Fruit fly (Drosophila melanogaster) whole organism, prepupa: Measurements from ENCODE around the gene bmm.

Source experiments
- Blimp-1 ChIP-seq: fragments of 200-800 bp; sonication (Bioruptor generic); optimal IDR thresholded peaks from 3 replicates; lab custom pipeline; 2017; ENCODE audit warnings: missing biosample characterization, missing genetic modification characterization, mild to moderate bottlenecking, moderate library complexity, missing genetic modification reagents
- CG10669 ChIP-seq: fragments of 200-800 bp; sonication (Bioruptor generic); optimal IDR thresholded peaks from 3 replicates; lab custom pipeline; 2018; ENCODE audit warnings: missing biosample characterization, mild to moderate bottlenecking, missing genetic modification characterization, moderate library complexity
- CG11294 ChIP-seq: fragments of 200-800 bp; sonication (Bioruptor generic); IDR thresholded peaks from 2 replicates; pipeline ENCODE4 v1.3.6; 2022; ENCODE audit warnings: missing biosample characterization, missing genetic modification characterization
- CG11762 ChIP-seq: fragments of 200-800 bp; sonication (Bioruptor generic); optimal IDR thresholded peaks from 3 replicates; lab custom pipeline; 2016; ENCODE audit warnings: missing biosample characterization, missing genetic modification characterization; ENCODE audit not compliant: insufficient read depth
- CG11902 ChIP-seq: fragments of 200-800 bp; sonication (Bioruptor generic); optimal IDR thresholded peaks from 3 replicates; lab custom pipeline; 2016; ENCODE audit warnings: missing biosample characterization, missing genetic modification characterization
- CG15336 ChIP-seq: fragments of 200-800 bp; sonication (Bioruptor generic); IDR thresholded peaks from 2 replicates; pipeline ENCODE4 v1.3.6; 2022; ENCODE audit warnings: missing biosample characterization, missing genetic modification characterization
- CG1621 ChIP-seq: fragments of 200-800 bp; sonication (Bioruptor generic); optimal IDR thresholded peaks from 3 replicates; lab custom pipeline; 2018; ENCODE audit warnings: missing biosample characterization, mild to moderate bottlenecking, missing genetic modification characterization
- CG16779 ChIP-seq: fragments of 200-800 bp; sonication (Bioruptor generic); optimal IDR thresholded peaks from 3 replicates; lab custom pipeline; 2017; ENCODE audit warnings: missing biosample characterization, mild to moderate bottlenecking, missing genetic modification characterization
- CG3032 ChIP-seq: fragments of 200-800 bp; optimal IDR thresholded peaks from 2 replicates; lab custom pipeline; 2019; ENCODE audit warnings: missing biosample characterization, mild to moderate bottlenecking, missing genetic modification characterization, moderate library complexity
- CG31627 ChIP-seq: fragments of 200-800 bp; sonication (Bioruptor generic); optimal IDR thresholded peaks from 3 replicates; lab custom pipeline; 2016; ENCODE audit warnings: missing biosample characterization, missing genetic modification characterization
- CG32006 ChIP-seq: fragments of 200-800 bp; sonication (Bioruptor generic); optimal IDR thresholded peaks from 3 replicates; lab custom pipeline; 2017; ENCODE audit warnings: missing biosample characterization, mild to moderate bottlenecking, missing genetic modification characterization
- CG34406 ChIP-seq: fragments of 200-800 bp; sonication (Bioruptor generic); optimal IDR thresholded peaks from 3 replicates; lab custom pipeline; 2016; ENCODE audit warnings: missing biosample characterization, missing genetic modification characterization
- CG4318 ChIP-seq: fragments of 200-800 bp; sonication (Bioruptor generic); optimal IDR thresholded peaks from 3 replicates; lab custom pipeline; 2017; ENCODE audit warnings: missing biosample characterization, mild to moderate bottlenecking, missing genetic modification characterization
- CG6276 ChIP-seq: fragments of 200-800 bp; sonication (Bioruptor generic); optimal IDR thresholded peaks from 2 replicates; lab custom pipeline; 2017; ENCODE audit warnings: missing biosample characterization, mild to moderate bottlenecking, missing genetic modification characterization
- CG7368 ChIP-seq: fragments of 200-800 bp; sonication (Bioruptor generic); optimal IDR thresholded peaks from 3 replicates; lab custom pipeline; 2016; ENCODE audit warnings: missing biosample characterization, missing genetic modification characterization
- CG8119 ChIP-seq: fragments of 200-800 bp; sonication (Bioruptor generic); IDR thresholded peaks from 3 replicates; pipeline ENCODE4 v1.3.6; 2022; ENCODE audit warnings: missing biosample characterization, missing genetic modification characterization
- CG8632 ChIP-seq: fragments of 200-800 bp; sonication (Bioruptor generic); optimal IDR thresholded peaks from 3 replicates; lab custom pipeline; 2016; ENCODE audit warnings: missing biosample characterization, missing genetic modification characterization
- Eip75B ChIP-seq: fragments of 200-800 bp; sonication (Bioruptor generic); optimal IDR thresholded peaks from 3 replicates; lab custom pipeline; 2016; ENCODE audit warnings: missing biosample characterization, missing genetic modification characterization
- Eip78C ChIP-seq: fragments of 200-800 bp; sonication (Bioruptor generic); peaks from one replicate; lab custom pipeline; 2016; ENCODE audit warnings: missing biosample characterization, missing genetic modification characterization
- Eip93F ChIP-seq: fragments of 200-800 bp; sonication (Bioruptor generic); optimal IDR thresholded peaks from 2 replicates; lab custom pipeline; 2016; ENCODE audit warnings: missing biosample characterization, mild to moderate bottlenecking, missing genetic modification characterization
- Ets21C ChIP-seq: fragments of 200-800 bp; sonication (Bioruptor generic); optimal IDR thresholded peaks from 3 replicates; lab custom pipeline; 2016; ENCODE audit warnings: missing biosample characterization, missing genetic modification characterization
- Ets96B ChIP-seq: fragments of 200-800 bp; optimal IDR thresholded peaks from 2 replicates; lab custom pipeline; 2019; ENCODE audit warnings: missing biosample characterization, mild to moderate bottlenecking, missing genetic modification characterization, moderate library complexity
- Hr38 ChIP-seq: sonication (Bioruptor generic); optimal IDR thresholded peaks from 2 replicates; lab custom pipeline; 2016; ENCODE audit warnings: missing biosample characterization, missing genetic modification characterization
- Hr39 ChIP-seq: fragments of 200-800 bp; sonication (Bioruptor generic); optimal IDR thresholded peaks from 2 replicates; lab custom pipeline; 2016; ENCODE audit warnings: missing biosample characterization, missing genetic modification characterization
- Met ChIP-seq: fragments of 200-800 bp; sonication (Bioruptor generic); optimal IDR thresholded peaks from 3 replicates; lab custom pipeline; 2016; ENCODE audit warnings: missing biosample characterization, missing genetic modification characterization
- OdsH ChIP-seq: fragments of 200-800 bp; sonication (Bioruptor generic); optimal IDR thresholded peaks from 3 replicates; lab custom pipeline; 2016; ENCODE audit warnings: missing biosample characterization, missing genetic modification characterization
- Smox ChIP-seq: fragments of 200-800 bp; sonication (Bioruptor generic); optimal IDR thresholded peaks from 3 replicates; lab custom pipeline; 2016; ENCODE audit warnings: missing biosample characterization, missing genetic modification characterization
- Sox102F ChIP-seq: fragments of 200-800 bp; sonication (Bioruptor generic); optimal IDR thresholded peaks from 2 replicates; lab custom pipeline; 2016; ENCODE audit warnings: missing biosample characterization, mild to moderate bottlenecking, missing genetic modification characterization
- achi ChIP-seq: fragments of 200-800 bp; sonication (Bioruptor generic); optimal IDR thresholded peaks from 3 replicates; lab custom pipeline; 2016; ENCODE audit warnings: missing biosample characterization, missing genetic modification characterization
- acj6 ChIP-seq: fragments of 200-800 bp; sonication (Bioruptor generic); optimal IDR thresholded peaks from 3 replicates; lab custom pipeline; 2016; ENCODE audit warnings: missing biosample characterization, missing genetic modification characterization
- cyc ChIP-seq: fragments of 200-800 bp; sonication (Bioruptor generic); optimal IDR thresholded peaks from 3 replicates; lab custom pipeline; 2016; ENCODE audit warnings: missing biosample characterization, missing genetic modification characterization
- dac ChIP-seq: fragments of 200-800 bp; sonication (Bioruptor generic); optimal IDR thresholded peaks from 2 replicates; lab custom pipeline; 2017; ENCODE audit warnings: missing biosample characterization, mild to moderate bottlenecking, missing genetic modification characterization
- eg ChIP-seq: fragments of 200-800 bp; sonication (Bioruptor generic); IDR thresholded peaks from 3 replicates; pipeline ENCODE4 v1.3.6; 2022; ENCODE audit warnings: missing biosample characterization, missing genetic modification characterization
- fd59A ChIP-seq: fragments of 200-800 bp; sonication (Bioruptor generic); optimal IDR thresholded peaks from 2 replicates; lab custom pipeline; 2017; ENCODE audit warnings: missing biosample characterization, mild to moderate bottlenecking, missing genetic modification characterization, missing genetic modification reagents
- fkh ChIP-seq: fragments of 200-800 bp; sonication (Bioruptor generic); optimal IDR thresholded peaks from 3 replicates; lab custom pipeline; 2017; ENCODE audit warnings: missing biosample characterization, mild to moderate bottlenecking, missing genetic modification characterization, moderate library complexity
- lz ChIP-seq: fragments of 200-800 bp; sonication (Bioruptor generic); optimal IDR thresholded peaks from 3 replicates; lab custom pipeline; 2016; ENCODE audit warnings: missing biosample characterization, missing genetic modification characterization
- net ChIP-seq: fragments of 200-800 bp; sonication (Bioruptor generic); optimal IDR thresholded peaks from 3 replicates; lab custom pipeline; 2016; ENCODE audit warnings: missing biosample characterization, missing genetic modification characterization
- pdm3 ChIP-seq: fragments of 200-800 bp; sonication (Bioruptor generic); optimal IDR thresholded peaks from 3 replicates; lab custom pipeline; 2016; ENCODE audit warnings: missing biosample characterization, missing genetic modification characterization
- salr ChIP-seq, 2 experiments: fragments of 200-800 bp; sonication (Bioruptor generic); optimal IDR thresholded peaks; 3 replicates each; lab custom pipeline; 2016 to 2018; ENCODE audit warnings: missing biosample characterization in 2 of 2, missing genetic modification characterization in 2 of 2, mild to moderate bottlenecking in 1 of 2
- spab ChIP-seq: fragments of 200-800 bp; sonication (Bioruptor generic); optimal IDR thresholded peaks from 2 replicates; lab custom pipeline; 2017; ENCODE audit warnings: missing biosample characterization, mild to moderate bottlenecking, missing genetic modification characterization, missing genetic modification reagents
- ss ChIP-seq, 2 experiments: fragments of 200-800 bp; sonication (Bioruptor generic); optimal IDR thresholded peaks; 2 replicates in 1 of 2; 3 replicates in 1 of 2; lab custom pipeline; 2017 to 2018; ENCODE audit warnings: mild to moderate bottlenecking in 2 of 2, missing biosample characterization in 2 of 2, missing genetic modification characterization in 2 of 2, moderate library complexity in 1 of 2
- svp ChIP-seq: fragments of 200-800 bp; sonication (Bioruptor generic); peaks from one replicate; lab custom pipeline; 2016; ENCODE audit warnings: missing biosample characterization, missing genetic modification characterization
- topi ChIP-seq: fragments of 200-800 bp; sonication (Bioruptor generic); optimal IDR thresholded peaks from 3 replicates; lab custom pipeline; 2016; ENCODE audit warnings: missing biosample characterization, missing genetic modification characterization
- vri ChIP-seq: fragments of 200-800 bp; sonication (Bioruptor generic); optimal IDR thresholded peaks from 3 replicates; lab custom pipeline; 2016; ENCODE audit warnings: missing biosample characterization, mild to moderate bottlenecking, missing genetic modification characterization

The bmm gene

dm6 chr3L:14755951-14756723 lies 30.1 kb downstream of the bmm start (continued):
- TF ChIP-seq pdm3: peak; percentile 89
- TF ChIP-seq CG34406: peak; percentile 81
- peak; percentile 88 for TF ChIP-seq Smox
- TF ChIP-seq Eip75B (GFP tag; lab: Kevin White, UChicago): peak; percentile 82
- peak; percentile 83 for TF ChIP-seq cyc (GFP tag; lab: Kevin White, UChicago)
- TF ChIP-seq CG10669 (GFP tag; lab: Kevin White, UChicago): peak; percentile 85
- TF ChIP-seq Ets21C (GFP tag; lab: Kevin White, UChicago): peak; percentile 85
- TF ChIP-seq fkh (GFP tag; lab: Kevin White, UChicago): no peak
- peak; percentile 82 for TF ChIP-seq dac (GFP tag; lab: Kevin White, UChicago)
- peak; percentile 84 for TF ChIP-seq net (GFP tag; lab: Kevin White, UChicago)
- peak; percentile 88 for TF ChIP-seq CG6276
- TF ChIP-seq CG32006 (GFP tag; lab: Kevin White, UChicago): peak; percentile 97
- TF ChIP-seq ss (GFP tag; optimal IDR thresholded peaks at IDR 0.05; lab: Kevin White, UChicago): peak; percentile 74 to 79
- peak; percentile 90 for TF ChIP-seq achi
- peak; percentile 85 for TF ChIP-seq CG11294 (GFP tag; lab: Robert Waterston, UW)
- TF ChIP-seq lz (GFP tag; lab: Kevin White, UChicago): peak; percentile 88
- peak; percentile 89 for TF ChIP-seq CG8119
- peak; percentile 85 for TF ChIP-seq eg (GFP tag; lab: Robert Waterston, UW)
- peak; percentile 53 for TF ChIP-seq Blimp-1 (GFP tag; lab: Kevin White, UChicago)
- peak; percentile 92 for TF ChIP-seq Met (GFP tag; lab: Kevin White, UChicago)
- TF ChIP-seq salr (GFP tag; optimal IDR thresholded peaks at IDR 0.05; lab: Kevin White, UChicago): peak; percentile 52 to 91
- TF ChIP-seq CG7368 (GFP tag; lab: Kevin White, UChicago): peak; percentile 59
- peak; percentile 59 for TF ChIP-seq CG16779 (tag; lab: Kevin White, UChicago)
- peak; percentile 76 for TF ChIP-seq CG11762 (GFP tag; lab: Kevin White, UChicago)
- TF ChIP-seq Ets96B (tag; lab: Kevin White, UChicago): peak; percentile 77
- peak; percentile 99 for TF ChIP-seq svp (GFP tag; lab: Kevin White, UChicago)
- peak; percentile 89 for TF ChIP-seq CG31627 (GFP tag; lab: Kevin White, UChicago)

- TF ChIP-seq cyc (GFP tag; lab: Kevin White, UChicago): no peak
- no peak for TF ChIP-seq spab (GFP tag; lab: Kevin White, UChicago)
- no peak for TF ChIP-seq CG7368 (GFP tag; lab: Kevin White, UChicago)
- no peak for TF ChIP-seq Sox102F (GFP tag; lab: Kevin White, UChicago)
- no peak for TF ChIP-seq Eip93F (GFP tag; lab: Kevin White, UChicago)
- TF ChIP-seq acj6: no peak
- peak; percentile 42 for TF ChIP-seq Eip75B (GFP tag; lab: Kevin White, UChicago)
- TF ChIP-seq CG10669 (GFP tag; lab: Kevin White, UChicago): no peak
- TF ChIP-seq fd59A (GFP tag; lab: Kevin White, UChicago): no peak
- TF ChIP-seq net (GFP tag; lab: Kevin White, UChicago): peak; percentile 28
- TF ChIP-seq Blimp-1 (GFP tag; lab: Kevin White, UChicago): no peak
- peak; percentile 80 for TF ChIP-seq Eip78C
- no peak for TF ChIP-seq CG1621
- TF ChIP-seq Hr38: no peak
- TF ChIP-seq svp (GFP tag; lab: Kevin White, UChicago): peak; percentile 99
- no peak for TF ChIP-seq topi (GFP tag; lab: Kevin White, UChicago)
- 0 out of 2 replicates have a peak, but pooled peaks have one; percentile 32 for TF ChIP-seq CG15336
- peak; percentile 59 for TF ChIP-seq vri (GFP tag; lab: Kevin White, UChicago)
- no peak for TF ChIP-seq CG11902 (GFP tag; lab: Kevin White, UChicago)
- TF ChIP-seq Smox: no peak
- no peak for TF ChIP-seq CG16779 (tag; lab: Kevin White, UChicago)
- no peak for TF ChIP-seq OdsH (GFP tag; lab: Kevin White, UChicago)
- no peak for TF ChIP-seq CG31627 (GFP tag; lab: Kevin White, UChicago)
- TF ChIP-seq achi: no peak
- TF ChIP-seq Hr39 (GFP tag; lab: Kevin White, UChicago): no peak
- TF ChIP-seq CG8119: peak; percentile 22; the same call in 1 of the 3 replicates
- TF ChIP-seq ss (GFP tag; optimal IDR thresholded peaks at IDR 0.05; lab: Kevin White, UChicago): peak; percentile 74 to 80
- TF ChIP-seq CG6276: peak; percentile 44
- no peak for TF ChIP-seq salr (GFP tag; optimal IDR thresholded peaks at IDR 0.05; lab: Kevin White, UChicago)
- peak; percentile 4 for TF ChIP-seq CG8632 (GFP tag; lab: Kevin White, UChicago)
- no peak for TF ChIP-seq Ets96B (tag; lab: Kevin White, UChicago)
- TF ChIP-seq CG4318 (GFP tag; lab: Kevin White, UChicago): no peak
- no peak for TF ChIP-seq Met (GFP tag; lab: Kevin White, UChicago)
- no peak for TF ChIP-seq CG3032 (tag; lab: Kevin White, UChicago)
- TF ChIP-seq CG11762 (GFP tag; lab: Kevin White, UChicago): peak; percentile 5
- peak; percentile 29 for TF ChIP-seq fkh (GFP tag; lab: Kevin White, UChicago)
- no peak for TF ChIP-seq dac (GFP tag; lab: Kevin White, UChicago)
Measured at dm6 chr3L:14755046-14755643, 31.1 kb downstream of the bmm start.
